Fruit fly (Drosophila melanogaster) whole organism, embryonic: ENCODE results near the gene alphaTub84B.

Source experiments
- CG10959 ChIP-seq: fragments of 200-800 bp; sonication (Bioruptor generic); IDR thresholded peaks from 2 replicates; pipeline ENCODE4 v1.3.6; 2022; ENCODE audit warnings: missing biosample characterization, missing genetic modification characterization
- CG11723 ChIP-seq: fragments of 200-800 bp; sonication (Bioruptor generic); optimal IDR thresholded peaks from 2 replicates; lab custom pipeline; 2017; ENCODE audit warnings: missing biosample characterization, mild to moderate bottlenecking, missing genetic modification characterization
- CG12769 ChIP-seq: fragments of 200-800 bp; sonication (Bioruptor generic); optimal IDR thresholded peaks from 2 replicates; lab custom pipeline; 2019; ENCODE audit warnings: missing biosample characterization, mild to moderate bottlenecking, missing genetic modification characterization, moderate library complexity
- CG13296 ChIP-seq: fragments of 200-800 bp; sonication (Bioruptor generic); optimal IDR thresholded peaks from 3 replicates; lab custom pipeline; 2018; ENCODE audit warnings: missing biosample characterization, mild to moderate bottlenecking, missing genetic modification characterization
- CG14441 ChIP-seq: fragments of 200-800 bp; sonication (Bioruptor generic); IDR thresholded peaks from 2 replicates; pipeline ENCODE4 v1.3.6; 2022; ENCODE audit warnings: missing biosample characterization, missing genetic modification characterization
- CG14860 ChIP-seq: fragments of 200-800 bp; sonication (Bioruptor generic); IDR thresholded peaks from 3 replicates; pipeline ENCODE4 v1.3.6; 2022; ENCODE audit warnings: missing biosample characterization, missing genetic modification characterization; ENCODE audit not compliant: partially characterized antibody
- CG16815 ChIP-seq: fragments of 200-800 bp; sonication (Bioruptor generic); optimal IDR thresholded peaks from 3 replicates; lab custom pipeline; 2017; ENCODE audit warnings: missing biosample characterization, mild to moderate bottlenecking, missing genetic modification characterization
- CG17912 ChIP-seq: fragments of 200-800 bp; sonication (Bioruptor generic); optimal IDR thresholded peaks from 2 replicates; lab custom pipeline; 2018; ENCODE audit warnings: missing biosample characterization, mild to moderate bottlenecking, missing genetic modification characterization
- CG18011 ChIP-seq: fragments of 200-800 bp; sonication (Bioruptor generic); optimal IDR thresholded peaks from 2 replicates; lab custom pipeline; 2017; ENCODE audit warnings: missing biosample characterization, missing genetic modification characterization, mild to moderate bottlenecking, moderate library complexity, missing genotype
- CG18262 ChIP-seq: fragments of 200-800 bp; optimal IDR thresholded peaks from 3 replicates; lab custom pipeline; 2019; ENCODE audit warnings: missing biosample characterization, mild to moderate bottlenecking, missing genetic modification characterization, moderate library complexity
- CG1832 ChIP-seq: fragments of 200-800 bp; sonication (Bioruptor generic); optimal IDR thresholded peaks from 2 replicates; lab custom pipeline; 2017; ENCODE audit warnings: missing biosample characterization, mild to moderate bottlenecking, missing genetic modification characterization, inconsistent platforms
- CG18476 ChIP-seq: fragments of 200-800 bp; sonication (Bioruptor generic); optimal IDR thresholded peaks from 2 replicates; lab custom pipeline; 2016; ENCODE audit warnings: missing biosample characterization, mild to moderate bottlenecking, missing genetic modification characterization
- CG2129 ChIP-seq: fragments of 200-800 bp; sonication (Bioruptor generic); IDR thresholded peaks from 2 replicates; pipeline ENCODE4 v1.3.6; 2022; ENCODE audit warnings: missing biosample characterization, missing genetic modification characterization; ENCODE audit not compliant: partially characterized antibody
- CG2875 ChIP-seq: fragments of 200-800 bp; sonication (Bioruptor generic); optimal IDR thresholded peaks from 2 replicates; lab custom pipeline; 2017; ENCODE audit warnings: missing biosample characterization, mild to moderate bottlenecking, missing genetic modification characterization, missing genetic modification reagents
- CG30020 ChIP-seq: fragments of 200-800 bp; optimal IDR thresholded peaks from 2 replicates; lab custom pipeline; 2019; ENCODE audit warnings: missing biosample characterization, mild to moderate bottlenecking, missing genetic modification characterization, moderate library complexity
- CG32772 ChIP-seq: fragments of 200-800 bp; sonication (Bioruptor generic); IDR thresholded peaks from 2 replicates; pipeline ENCODE4 v1.3.6; 2022; ENCODE audit warnings: missing biosample characterization, missing genetic modification characterization
- CG7745 ChIP-seq: fragments of 200-800 bp; sonication (Bioruptor generic); optimal IDR thresholded peaks from 2 replicates; lab custom pipeline; 2018; ENCODE audit warnings: missing biosample characterization, mild to moderate bottlenecking, missing genetic modification characterization, moderate library complexity
- CG7963 ChIP-seq: fragments of 200-800 bp; sonication (Bioruptor generic); IDR thresholded peaks from 3 replicates; pipeline ENCODE4 v1.3.6; 2022; ENCODE audit warnings: missing biosample characterization, missing genetic modification characterization; ENCODE audit not compliant: partially characterized antibody
- CG8924 ChIP-seq: fragments of 200-800 bp; optimal IDR thresholded peaks from 3 replicates; lab custom pipeline; 2019; ENCODE audit warnings: missing biosample characterization, mild to moderate bottlenecking, missing genetic modification characterization, moderate library complexity
- CG9215 ChIP-seq: fragments of 200-800 bp; sonication (Bioruptor generic); IDR thresholded peaks from 2 replicates; pipeline ENCODE4 v1.3.6; 2022; ENCODE audit warnings: missing biosample characterization, missing genetic modification characterization
- CG9609 ChIP-seq: fragments of 200-800 bp; sonication (Bioruptor generic); optimal IDR thresholded peaks from 3 replicates; lab custom pipeline; 2016; ENCODE audit warnings: missing biosample characterization, missing genetic modification characterization
- CG9727 ChIP-seq: fragments of 200-800 bp; sonication (Bioruptor generic); optimal IDR thresholded peaks from 3 replicates; lab custom pipeline; 2017; ENCODE audit warnings: missing biosample characterization, mild to moderate bottlenecking, missing genetic modification characterization
- Mad ChIP-seq: fragments of 200-800 bp; sonication (Bioruptor generic); optimal IDR thresholded peaks from 2 replicates; lab custom pipeline; 2016; ENCODE audit warnings: missing biosample characterization, missing genetic modification characterization
- NFAT ChIP-seq: fragments of 200-800 bp; sonication (Bioruptor generic); IDR thresholded peaks from 2 replicates; pipeline ENCODE4 v1.3.6; 2022; ENCODE audit warnings: missing biosample characterization, missing genetic modification characterization
- Taf1 ChIP-seq: fragments of 200-800 bp; sonication (Bioruptor generic); IDR thresholded peaks from 2 replicates; pipeline ENCODE4 v1.3.6; 2022; ENCODE audit warnings: missing biosample characterization, missing genetic modification characterization
- abd-A ChIP-seq: fragments of 200-800 bp; sonication (Bioruptor generic); optimal IDR thresholded peaks from 3 replicates; lab custom pipeline; 2019; ENCODE audit warnings: missing biosample characterization, mild to moderate bottlenecking, missing genetic modification characterization, moderate library complexity
- ac ChIP-seq: fragments of 200-800 bp; sonication (Bioruptor generic); optimal IDR thresholded peaks from 3 replicates; lab custom pipeline; 2017; ENCODE audit warnings: missing biosample characterization, mild to moderate bottlenecking, missing genetic modification characterization
- amos ChIP-seq: fragments of 200-800 bp; sonication (Bioruptor generic); IDR thresholded peaks from 2 replicates; pipeline ENCODE4 v1.3.6; 2022; ENCODE audit warnings: missing biosample characterization, missing genetic modification characterization; ENCODE audit not compliant: partially characterized antibody
- aop ChIP-seq: fragments of 200-800 bp; sonication (Bioruptor generic); IDR thresholded peaks from 2 replicates; pipeline ENCODE4 v1.3.6; 2022; ENCODE audit warnings: missing biosample characterization, missing genetic modification characterization
- ase ChIP-seq: fragments of 200-800 bp; sonication (Bioruptor generic); IDR thresholded peaks from 3 replicates; pipeline ENCODE4 v1.3.6; 2022; ENCODE audit warnings: missing biosample characterization, missing genetic modification characterization
- ash1 ChIP-seq: fragments of 200-800 bp; sonication (Bioruptor generic); optimal IDR thresholded peaks from 2 replicates; lab custom pipeline; 2018; ENCODE audit warnings: missing biosample characterization, mild to moderate bottlenecking, missing genetic modification characterization
- bigmax ChIP-seq: fragments of 200-800 bp; sonication (Bioruptor generic); optimal IDR thresholded peaks from 2 replicates; lab custom pipeline; 2018; ENCODE audit warnings: missing biosample characterization, mild to moderate bottlenecking, missing genetic modification characterization
- corto ChIP-seq: fragments of 200-800 bp; sonication (Bioruptor generic); optimal IDR thresholded peaks from 2 replicates; lab custom pipeline; 2016; ENCODE audit warnings: missing biosample characterization, mild to moderate bottlenecking, missing genetic modification characterization, moderate library complexity
- crol ChIP-seq: fragments of 200-800 bp; sonication (Bioruptor generic); IDR thresholded peaks from 2 replicates; pipeline ENCODE4 v1.3.6; 2022; ENCODE audit warnings: missing biosample characterization, missing genetic modification characterization
- crp ChIP-seq, 2 experiments: fragments of 200-800 bp; sonication (Bioruptor generic); optimal IDR thresholded peaks; 2 replicates in 1 of 2; 3 replicates in 1 of 2; lab custom pipeline; 2017; ENCODE audit warnings: missing biosample characterization in 2 of 2, missing genetic modification characterization in 2 of 2, mild to moderate bottlenecking in 1 of 2, moderate library complexity in 1 of 2
- cwo ChIP-seq: fragments of 200-800 bp; sonication (Bioruptor generic); optimal IDR thresholded peaks from 3 replicates; lab custom pipeline; 2017; ENCODE audit warnings: missing biosample characterization, missing genetic modification characterization, mild to moderate bottlenecking, moderate library complexity, missing genetic modification reagents
- dati ChIP-seq: fragments of 200-800 bp; sonication (Bioruptor generic); IDR thresholded peaks from 2 replicates; pipeline ENCODE4 v1.3.6; 2022; ENCODE audit warnings: missing biosample characterization, missing genetic modification characterization
- dm ChIP-seq: fragments of 200-800 bp; sonication (Bioruptor generic); optimal IDR thresholded peaks from 3 replicates; lab custom pipeline; 2016; ENCODE audit warnings: missing biosample characterization, missing genetic modification characterization
- ems ChIP-seq: fragments of 200-800 bp; sonication (Bioruptor generic); optimal IDR thresholded peaks from 3 replicates; lab custom pipeline; 2016; ENCODE audit warnings: missing biosample characterization, missing genetic modification characterization
- jumu ChIP-seq: fragments of 200-800 bp; sonication (Bioruptor generic); optimal IDR thresholded peaks from 3 replicates; lab custom pipeline; 2016; ENCODE audit warnings: missing biosample characterization, missing genetic modification characterization
- mam ChIP-seq: fragments of 200-800 bp; sonication (Bioruptor generic); optimal IDR thresholded peaks from 3 replicates; lab custom pipeline; 2016; ENCODE audit warnings: missing biosample characterization, missing genetic modification characterization
- odd ChIP-seq: fragments of 200-800 bp; sonication (Bioruptor generic); optimal IDR thresholded peaks from 2 replicates; lab custom pipeline; 2017; ENCODE audit warnings: missing biosample characterization, mild to moderate bottlenecking, missing genetic modification characterization
- slp2 ChIP-seq: fragments of 200-800 bp; sonication (Bioruptor generic); optimal IDR thresholded peaks from 2 replicates; lab custom pipeline; 2016; ENCODE audit warnings: missing biosample characterization, missing genetic modification characterization
- sr ChIP-seq: fragments of 200-800 bp; sonication (Bioruptor generic); IDR thresholded peaks from 3 replicates; pipeline ENCODE4 v1.3.6; 2022; ENCODE audit warnings: missing biosample characterization, missing genetic modification characterization
- tap ChIP-seq: fragments of 200-800 bp; optimal IDR thresholded peaks from 3 replicates; lab custom pipeline; 2019; ENCODE audit warnings: missing biosample characterization, mild to moderate bottlenecking, missing genetic modification characterization, moderate library complexity
- tx ChIP-seq: fragments of 200-800 bp; sonication (Bioruptor generic); optimal IDR thresholded peaks from 2 replicates; lab custom pipeline; 2016; ENCODE audit warnings: missing biosample characterization, missing genetic modification characterization
- vvl ChIP-seq: fragments of 200-800 bp; sonication (Bioruptor generic); IDR thresholded peaks from 2 replicates; pipeline ENCODE4 v1.3.6; 2022; ENCODE audit warnings: missing biosample characterization, missing genetic modification characterization

The alphaTub84B gene

dm6 chr3R:7107713-7108588, 21.6 kb downstream of the alphaTub84B start (continued):
- TF ChIP-seq mam (peak; percentile 12), CG9727 (GFP tag; lab: Kevin White, UChicago) (no peak), sr (GFP tag; lab: Robert Waterston, UW) (no peak), amos (GFP tag; lab: Robert Waterston, UW) (no peak), tx (GFP tag; lab: Kevin White, UChicago) (no peak), corto (GFP tag; lab: Kevin White, UChicago) (no peak), CG18011 (no peak), tap (no peak), CG13296 (GFP tag; lab: Kevin White, UChicago) (no peak), slp2 (GFP tag; lab: Kevin White, UChicago) (no peak), Taf1 (GFP tag; lab: Robert Waterston, UW) (no peak), CG12769 (tag; lab: Kevin White, UChicago) (peak; percentile 56), CG7745 (no peak), CG7963 (GFP tag; lab: Robert Waterston, UW) (no peak)

dm6 chr3R:7108589-7109312, 22.4 kb downstream of the alphaTub84B start:
- TF ChIP-seq NFAT: no peak
- TF ChIP-seq CG11723 (GFP tag; lab: Kevin White, UChicago): peak; percentile 87
- peak; percentile 92 for TF ChIP-seq CG2875
- TF ChIP-seq CG14441 (GFP tag; lab: Robert Waterston, UW): no peak
- no peak for TF ChIP-seq CG10959 (GFP tag; lab: Robert Waterston, UW)
- TF ChIP-seq jumu (GFP tag; lab: Kevin White, UChicago): peak; percentile 87
- TF ChIP-seq bigmax (GFP tag; lab: Kevin White, UChicago): no peak
- no peak for TF ChIP-seq CG2129 (GFP tag; lab: Robert Waterston, UW)
- peak; percentile 87 for TF ChIP-seq CG30020 (tag; lab: Kevin White, UChicago)
- peak; percentile 93 for TF ChIP-seq ac (GFP tag; lab: Kevin White, UChicago)
- peak; percentile 99 for TF ChIP-seq CG18262 (tag; lab: Kevin White, UChicago)
- no peak for TF ChIP-seq CG1832 (GFP tag; lab: Kevin White, UChicago)
- TF ChIP-seq ems: peak; percentile 87
- peak; percentile 90 for TF ChIP-seq slp2 (GFP tag; lab: Kevin White, UChicago)
- TF ChIP-seq CG32772 (GFP tag; lab: Robert Waterston, UW): no peak
- no peak for TF ChIP-seq CG14860 (GFP tag; lab: Robert Waterston, UW)
- no peak for TF ChIP-seq crol
- peak; percentile 98 for TF ChIP-seq CG8924 (tag; lab: Kevin White, UChicago)
- TF ChIP-seq CG9215 (GFP tag; lab: Robert Waterston, UW): no peak
- TF ChIP-seq odd (GFP tag; lab: Kevin White, UChicago): peak; percentile 86
- peak; percentile 91 for TF ChIP-seq CG18476 (GFP tag; lab: Kevin White, UChicago)
- no peak for TF ChIP-seq ase
- peak; percentile 48 for TF ChIP-seq CG17912 (GFP tag; lab: Kevin White, UChicago)
- TF ChIP-seq cwo (GFP tag; lab: Kevin White, UChicago): peak; percentile 69
- no peak for TF ChIP-seq ash1 (GFP tag; lab: Kevin White, UChicago)
- TF ChIP-seq dati (GFP tag; lab: Robert Waterston, UW): no peak
- TF ChIP-seq dm (GFP tag; lab: Kevin White, UChicago): peak; percentile 79
- TF ChIP-seq crp (GFP tag; optimal IDR thresholded peaks at IDR 0.05; lab: Kevin White, UChicago): peak; percentile 41 to 60
- TF ChIP-seq Mad (GFP tag; lab: Kevin White, UChicago): peak; percentile 90
- peak; percentile 92 for TF ChIP-seq CG16815 (GFP tag; lab: Kevin White, UChicago)
- TF ChIP-seq CG9609: peak; percentile 87
- no peak for TF ChIP-seq vvl
- TF ChIP-seq aop: no peak
- no peak for TF ChIP-seq abd-A (tag; lab: Kevin White, UChicago)
